Fruit fly (Drosophila melanogaster): ENCODE results near the gene Dh31.

DNA sequence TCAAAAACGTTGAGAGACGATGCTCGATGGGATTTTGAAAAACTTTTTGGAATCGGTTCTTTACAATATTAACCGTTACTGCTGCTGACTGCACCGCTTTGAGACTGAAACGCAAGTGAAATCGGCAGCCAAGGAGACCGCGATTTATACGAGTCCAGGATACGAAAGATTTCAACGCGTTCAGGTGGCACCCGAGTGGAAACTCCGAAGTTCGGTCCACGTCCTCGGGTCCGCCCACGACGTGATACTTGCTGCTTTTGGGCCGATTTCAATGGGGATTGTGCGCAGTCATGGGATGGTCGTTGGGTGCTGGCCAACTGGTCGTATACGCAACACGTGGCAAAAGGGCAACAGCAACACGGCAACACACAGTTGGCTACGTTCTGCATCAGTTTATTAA is at the start of gene Dh31:
- TF ChIP-seq CG15710 (tag; optimal IDR thresholded peaks at IDR 0.05): no peak
- no peak for TF ChIP-seq CG12605 (GFP tag; IDR thresholded peaks at IDR 0.05)
- no peak for TF ChIP-seq CG17806 (tag; optimal IDR thresholded peaks at IDR 0.05)
- no peak for TF ChIP-seq Snoo (tag; optimal IDR thresholded peaks at IDR 0.05)
- TF ChIP-seq rn (GFP tag; IDR thresholded peaks at IDR 0.05): no peak
- TF ChIP-seq CG8301 (tag; optimal IDR thresholded peaks at IDR 0.05): no peak
- no peak for TF ChIP-seq fd96Ca (GFP tag; IDR thresholded peaks at IDR 0.05)
- TF ChIP-seq CG9948 (tag; optimal IDR thresholded peaks at IDR 0.05): no peak
- TF ChIP-seq CG13204 (GFP tag; optimal IDR thresholded peaks at IDR 0.05): no peak
- TF ChIP-seq CG4496 (GFP tag; IDR thresholded peaks at IDR 0.05): no peak
- TF ChIP-seq Pif1A (GFP tag; optimal IDR thresholded peaks at IDR 0.05): no peak

Measured in whole organism, pupa.